Worm (Caenorhabditis elegans) whole organism, young adult: ENCODE measurements around the gene F58E2.4.

Experiments used
- C17E4.6 ChIP-seq: fragments of 200-800 bp; sonication (Bioruptor generic); IDR thresholded peaks from 2 replicates; pipeline ENCODE4 v1.3.6; 2022; ENCODE audit warnings: missing genetic modification reagents, missing genetic modification characterization, missing compliant biosample characterization
- D2030.7 ChIP-seq: fragments of 200-800 bp; sonication (Bioruptor generic); IDR thresholded peaks from 2 replicates; pipeline ENCODE4 v1.3.6; 2022; ENCODE audit warnings: missing genetic modification reagents, missing genetic modification characterization, missing compliant biosample characterization
- Y53G8AR.9 ChIP-seq: fragments of 200-800 bp; sonication (Bioruptor generic); conservative IDR thresholded peaks from 2 replicates; pipeline ENCODE4 v1.3.6; 2022; ENCODE audit warnings: missing genetic modification reagents, missing genetic modification characterization, missing compliant biosample characterization
- akir-1 ChIP-seq: fragments of 200-800 bp; sonication (Bioruptor generic); optimal IDR thresholded peaks from 2 replicates; lab custom pipeline; 2018; ENCODE audit warnings: mild to moderate bottlenecking, missing genetic modification characterization, moderate library complexity, missing compliant biosample characterization
- ama-1 ChIP-seq, 3 experiments: fragments of 150-350 bp in 1 of 3; sonication (generic microtip) in 2 of 3; optimal IDR thresholded peaks; 2 replicates each; lab custom pipeline; 2014 to 2018; ENCODE audit warnings: missing biosample characterization in 2 of 3, missing genetic modification characterization in 2 of 3, missing genetic modification reagents in 2 of 3
- dpl-1 ChIP-seq: fragments of 150-350 bp; optimal IDR thresholded peaks from 2 replicates; lab custom pipeline; 2014; ENCODE audit warnings: missing biosample characterization, missing genetic modification reagents, missing genetic modification characterization
- hlh-26 ChIP-seq: fragments of 200-800 bp; sonication (Bioruptor generic); conservative IDR thresholded peaks from 2 replicates; pipeline ENCODE4 v1.3.6; 2022; ENCODE audit warnings: missing genetic modification reagents, missing genetic modification characterization, missing compliant biosample characterization
- madf-10 ChIP-seq: sonication (generic microtip); optimal IDR thresholded peaks from 2 replicates; lab custom pipeline; 2016; ENCODE audit warnings: mild to moderate bottlenecking, missing genetic modification characterization, missing compliant biosample characterization
- mel-28 ChIP-seq: sonication (generic microtip); optimal IDR thresholded peaks from 2 replicates; lab custom pipeline; 2016; ENCODE audit warnings: borderline replicate concordance, mild to moderate bottlenecking, missing genetic modification characterization, missing compliant biosample characterization
- nfya-1 ChIP-seq: sonication (generic microtip); optimal IDR thresholded peaks from 2 replicates; lab custom pipeline; 2017; ENCODE audit warnings: antibody characterized with exemption, missing compliant biosample characterization, missing genetic modification characterization, borderline replicate concordance; ENCODE audit not compliant: insufficient read depth
- pha-4 ChIP-seq: fragments of 150-350 bp; sonication (generic microtip); optimal IDR thresholded peaks from 2 replicates; lab custom pipeline; 2014; ENCODE audit warnings: missing biosample characterization, missing genetic modification reagents, missing genetic modification characterization
- somi-1 ChIP-seq: fragments of 200-800 bp; sonication (Bioruptor generic); optimal IDR thresholded peaks from 2 replicates; lab custom pipeline; 2018; ENCODE audit warnings: mild to moderate bottlenecking, missing genetic modification characterization, missing compliant biosample characterization
- sptf-2 ChIP-seq: fragments of 200-800 bp; sonication (Bioruptor generic); optimal IDR thresholded peaks from 2 replicates; lab custom pipeline; 2018; ENCODE audit warnings: mild to moderate bottlenecking, missing genetic modification characterization, missing compliant biosample characterization
- unc-62 ChIP-seq: fragments of 150-350 bp; optimal IDR thresholded peaks from 2 replicates; lab custom pipeline; 2014; ENCODE audit warnings: missing biosample characterization, missing genetic modification reagents, missing genetic modification characterization

DNA sequence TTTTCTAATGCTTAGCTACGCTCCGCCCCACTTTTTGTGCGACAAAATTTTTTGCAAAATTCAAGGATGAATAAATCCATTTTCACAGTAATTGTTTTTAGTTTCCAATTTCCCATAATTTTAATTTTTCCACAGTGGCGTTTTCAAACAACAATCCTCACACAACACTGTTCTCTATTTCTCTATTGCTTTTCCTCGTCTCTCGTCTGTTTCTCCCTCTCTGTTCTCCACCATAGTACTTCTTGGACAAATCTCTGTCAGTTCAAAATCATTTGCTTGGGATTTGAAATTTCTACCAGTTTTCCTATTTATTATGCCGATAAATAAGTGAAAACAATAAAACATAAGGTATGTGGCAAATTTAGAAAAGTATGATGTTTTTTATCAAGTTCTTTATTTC is at the start of gene F58E2.4:
- TF ChIP-seq nfya-1 (tag; lab: Kevin White, UChicago) = no peak
- TF ChIP-seq madf-10 (tag; lab: Kevin White, UChicago) = no peak
- no peak for TF ChIP-seq hlh-26 (GFP tag; lab: Robert Waterston, UW)
- no peak for TF ChIP-seq mel-28
- TF ChIP-seq D2030.7 (GFP tag; lab: Robert Waterston, UW) = no peak
- TF ChIP-seq unc-62 = no peak
- TF ChIP-seq sptf-2 (GFP tag; lab: Kevin White, UChicago) = no peak
- no peak for TF ChIP-seq akir-1
- no peak for TF ChIP-seq dpl-1 (GFP tag; lab: Kevin White, UChicago)
- TF ChIP-seq pha-4 (tag; lab: Kevin White, UChicago) = no peak
- TF ChIP-seq somi-1 = no peak
- TF ChIP-seq C17E4.6 = no peak
- TF ChIP-seq ama-1 (optimal IDR thresholded peaks at IDR 0.05; lab: Kevin White, UChicago) = no peak
- TF ChIP-seq ama-1 (GFP tag; optimal IDR thresholded peaks at IDR 0.05; lab: Kevin White, UChicago) = no peak
- no peak for TF ChIP-seq Y53G8AR.9 (GFP tag; lab: Robert Waterston, UW)
